Worm (Caenorhabditis elegans): ENCODE results near the gene srz-24.

- TF ChIP-seq mdl-1 (tag; optimal IDR thresholded peaks at IDR 0.05) = no peak
- TF ChIP-seq nhr-25 (tag; optimal IDR thresholded peaks at IDR 0.05) = no peak
- TF ChIP-seq elt-2 (tag; optimal IDR thresholded peaks at IDR 0.05) = no peak
- no peak for TF ChIP-seq unc-39 (tag; optimal IDR thresholded peaks at IDR 0.05)
- no peak for TF ChIP-seq nhr-23 (tag; optimal IDR thresholded peaks at IDR 0.05)
- no peak for TF ChIP-seq lin-15B (tag; optimal IDR thresholded peaks at IDR 0.05)
These were observed 3.7 kb downstream of the srz-24 start, which contains the start of gene E03H12.5 for ce11 chrIV:4977176-4977693.
